Fruit fly (Drosophila melanogaster) whole organism, embryonic: Measurements from ENCODE around the gene CCHa2.

Source experiments
- Atf-2 ChIP-seq: fragments of 200-800 bp; sonication (Bioruptor generic); optimal IDR thresholded peaks from 2 replicates; lab custom pipeline; 2016; ENCODE audit warnings: missing biosample characterization, missing genetic modification characterization
- Awh ChIP-seq: fragments of 200-800 bp; sonication (Bioruptor generic); IDR thresholded peaks from 2 replicates; pipeline ENCODE4, ENCODE4 v1.3.6; 2022; ENCODE audit warnings: missing biosample characterization, missing genetic modification characterization
- Bgb ChIP-seq: fragments of 200-800 bp; sonication (Bioruptor generic); IDR thresholded peaks from 2 replicates; pipeline ENCODE4 v1.3.6; 2022; ENCODE audit warnings: missing biosample characterization, missing genetic modification characterization; ENCODE audit not compliant: partially characterized antibody
- CG10267 ChIP-seq: fragments of 200-800 bp; sonication (Bioruptor generic); optimal IDR thresholded peaks from 2 replicates; lab custom pipeline; 2018; ENCODE audit warnings: missing biosample characterization, mild to moderate bottlenecking, missing genetic modification characterization, moderate library complexity
- CG10431 ChIP-seq: fragments of 200-800 bp; sonication (Bioruptor generic); optimal IDR thresholded peaks from 3 replicates; lab custom pipeline; 2018; ENCODE audit warnings: missing biosample characterization, mild to moderate bottlenecking, missing genetic modification characterization
- CG11093 ChIP-seq: fragments of 200-800 bp; sonication (Bioruptor generic); IDR thresholded peaks from 3 replicates; pipeline ENCODE4 v1.3.6; 2022; ENCODE audit warnings: missing biosample characterization, missing genetic modification characterization
- CG11247 ChIP-seq: fragments of 200-800 bp; sonication (Bioruptor generic); IDR thresholded peaks from 2 replicates; pipeline ENCODE4 v1.3.6; 2022; ENCODE audit warnings: missing biosample characterization, missing genetic modification characterization
- CG12299 ChIP-seq: fragments of 200-800 bp; sonication (Bioruptor generic); optimal IDR thresholded peaks from 2 replicates; lab custom pipeline; 2018; ENCODE audit warnings: missing biosample characterization, mild to moderate bottlenecking, missing genetic modification characterization
- CG15269 ChIP-seq: fragments of 200-800 bp; sonication (Bioruptor generic); optimal IDR thresholded peaks from 2 replicates; lab custom pipeline; 2018; ENCODE audit warnings: missing biosample characterization, mild to moderate bottlenecking, missing genetic modification characterization, moderate library complexity
- CG2678 ChIP-seq: fragments of 200-800 bp; sonication (Bioruptor generic); optimal IDR thresholded peaks from 3 replicates; lab custom pipeline; 2019; ENCODE audit warnings: missing biosample characterization, mild to moderate bottlenecking, missing genetic modification characterization, moderate library complexity
- CG2889 ChIP-seq: fragments of 200-800 bp; sonication (Bioruptor generic); IDR thresholded peaks from 3 replicates; pipeline ENCODE4 v1.3.6; 2022; ENCODE audit warnings: missing biosample characterization, missing genetic modification characterization
- CG30020 ChIP-seq: fragments of 200-800 bp; optimal IDR thresholded peaks from 2 replicates; lab custom pipeline; 2019; ENCODE audit warnings: missing biosample characterization, mild to moderate bottlenecking, missing genetic modification characterization, moderate library complexity
- CG30431 ChIP-seq: fragments of 200-800 bp; sonication (Bioruptor generic); optimal IDR thresholded peaks from 2 replicates; lab custom pipeline; 2017; ENCODE audit warnings: missing biosample characterization, missing genetic modification characterization
- CG4820 ChIP-seq: fragments of 200-800 bp; sonication (Bioruptor generic); optimal IDR thresholded peaks from 3 replicates; lab custom pipeline; 2016; ENCODE audit warnings: missing biosample characterization, missing genetic modification characterization
- CG9727 ChIP-seq: fragments of 200-800 bp; sonication (Bioruptor generic); optimal IDR thresholded peaks from 3 replicates; lab custom pipeline; 2017; ENCODE audit warnings: missing biosample characterization, mild to moderate bottlenecking, missing genetic modification characterization
- D ChIP-seq, 2 experiments: fragments of 200-800 bp in 1 of 2; fragments of >200 bp in 1 of 2; sonication (Bioruptor generic) in 1 of 2; optimal IDR thresholded peaks; 2 replicates in 1 of 2; 3 replicates in 1 of 2; lab custom pipeline; 2017; ENCODE audit warnings: mild to moderate bottlenecking in 1 of 2, missing biosample characterization in 1 of 2, missing genetic modification characterization in 1 of 2, missing genetic modification reagents in 1 of 2
- Dref ChIP-seq: fragments of 200-800 bp; sonication (Bioruptor generic); IDR thresholded peaks from 2 replicates; pipeline ENCODE4 v1.3.6; 2022; ENCODE audit warnings: missing biosample characterization, missing genetic modification characterization
- Gug ChIP-seq: fragments of 200-800 bp; sonication (Bioruptor generic); IDR thresholded peaks from 4 replicates; pipeline ENCODE4 v1.3.6; 2022; ENCODE audit warnings: missing biosample characterization, missing genetic modification characterization
- HmgD ChIP-seq: fragments of 200-800 bp; sonication (Bioruptor generic); optimal IDR thresholded peaks from 3 replicates; lab custom pipeline; 2016; ENCODE audit warnings: missing biosample characterization, missing genetic modification characterization
- Hmr ChIP-seq: fragments of 200-800 bp; sonication (Bioruptor generic); optimal IDR thresholded peaks from 3 replicates; lab custom pipeline; 2017; ENCODE audit warnings: mild to moderate bottlenecking, missing biosample characterization, missing genetic modification reagents, missing genetic modification characterization
- Lim3 ChIP-seq: fragments of 200-800 bp; sonication (Bioruptor generic); IDR thresholded peaks from 2 replicates; pipeline ENCODE4 v1.3.6; 2022; ENCODE audit warnings: missing biosample characterization, missing genetic modification characterization
- NC2β ChIP-seq: fragments of 200-800 bp; sonication (Bioruptor generic); optimal IDR thresholded peaks from 2 replicates; lab custom pipeline; 2016; ENCODE audit warnings: missing biosample characterization, missing genetic modification characterization
- Sox100B ChIP-seq: fragments of 200-800 bp; sonication (Bioruptor generic); optimal IDR thresholded peaks from 3 replicates; lab custom pipeline; 2018; ENCODE audit warnings: missing biosample characterization, mild to moderate bottlenecking, missing genetic modification characterization
- Ssrp ChIP-seq: fragments of 200-800 bp; sonication (Bioruptor generic); optimal IDR thresholded peaks from 2 replicates; lab custom pipeline; 2018; ENCODE audit warnings: missing biosample characterization, mild to moderate bottlenecking, missing genetic modification characterization, moderate library complexity
- TFAM ChIP-seq: fragments of 200-800 bp; sonication (Bioruptor generic); optimal IDR thresholded peaks from 2 replicates; lab custom pipeline; 2017; ENCODE audit warnings: missing biosample characterization, missing genetic modification characterization, inconsistent platforms
- Tbp ChIP-seq: fragments of >200 bp; optimal IDR thresholded peaks from 2 replicates; lab custom pipeline; 2018; ENCODE audit warnings: missing biosample characterization, missing genetic modification characterization
- bab2 ChIP-seq: fragments of 200-800 bp; sonication (Bioruptor generic); optimal IDR thresholded peaks from 2 replicates; lab custom pipeline; 2016; ENCODE audit warnings: missing biosample characterization, missing genetic modification characterization
- bbx ChIP-seq: fragments of 200-800 bp; sonication (Bioruptor generic); IDR thresholded peaks from 2 replicates; pipeline ENCODE4 v1.3.6; 2022; ENCODE audit warnings: missing biosample characterization, missing genetic modification characterization; ENCODE audit not compliant: partially characterized antibody
- bcd ChIP-seq: fragments of 200-800 bp; sonication (Bioruptor generic); optimal IDR thresholded peaks from 2 replicates; lab custom pipeline; 2017; ENCODE audit warnings: missing biosample characterization, mild to moderate bottlenecking, missing genetic modification characterization
- cg ChIP-seq: fragments of 200-800 bp; sonication (Bioruptor generic); optimal IDR thresholded peaks from 3 replicates; lab custom pipeline; 2019; ENCODE audit warnings: missing biosample characterization, mild to moderate bottlenecking, missing genetic modification characterization, moderate library complexity
- crc ChIP-seq: fragments of 200-800 bp; sonication (Bioruptor generic); optimal IDR thresholded peaks from 2 replicates; lab custom pipeline; 2016; ENCODE audit warnings: missing biosample characterization, missing genetic modification characterization
- da ChIP-seq: fragments of 200-800 bp; sonication (Bioruptor generic); optimal IDR thresholded peaks from 2 replicates; lab custom pipeline; 2016; ENCODE audit warnings: missing biosample characterization, missing genetic modification characterization
- dysf ChIP-seq: fragments of 200-800 bp; sonication (Bioruptor generic); IDR thresholded peaks from 3 replicates; pipeline ENCODE4 v1.3.6; 2022; ENCODE audit warnings: missing biosample characterization, missing genetic modification characterization
- en ChIP-seq: fragments of 200-800 bp; sonication (Bioruptor generic); optimal IDR thresholded peaks from 2 replicates; lab custom pipeline; 2016; ENCODE audit warnings: missing biosample characterization, missing genetic modification characterization
- fd96Cb ChIP-seq: fragments of 200-800 bp; sonication (Bioruptor generic); optimal IDR thresholded peaks from 2 replicates; lab custom pipeline; 2018; ENCODE audit warnings: missing biosample characterization, mild to moderate bottlenecking, missing genetic modification characterization, moderate library complexity
- gcm ChIP-seq: fragments of 200-800 bp; sonication (Bioruptor generic); optimal IDR thresholded peaks from 2 replicates; lab custom pipeline; 2019; ENCODE audit warnings: missing biosample characterization, mild to moderate bottlenecking, missing genetic modification characterization, moderate library complexity
- gt ChIP-seq: fragments of 200-800 bp; sonication (Bioruptor generic); IDR thresholded peaks from 2 replicates; pipeline ENCODE4 v1.3.6; 2022; ENCODE audit warnings: missing biosample characterization, missing genetic modification characterization
- her ChIP-seq: fragments of 200-800 bp; sonication (Bioruptor generic); optimal IDR thresholded peaks from 2 replicates; lab custom pipeline; 2016; ENCODE audit warnings: missing biosample characterization, missing genetic modification characterization
- ind ChIP-seq: fragments of 200-800 bp; sonication (Bioruptor generic); optimal IDR thresholded peaks from 3 replicates; lab custom pipeline; 2016; ENCODE audit warnings: missing biosample characterization, missing genetic modification characterization
- klu ChIP-seq: fragments of 200-800 bp; sonication (Bioruptor generic); IDR thresholded peaks from 2 replicates; pipeline ENCODE4 v1.3.6; 2022; ENCODE audit warnings: missing biosample characterization, missing genetic modification characterization
- knrl ChIP-seq: fragments of 200-800 bp; sonication (Bioruptor generic); IDR thresholded peaks from 3 replicates; pipeline ENCODE4 v1.3.6; 2022; ENCODE audit warnings: missing biosample characterization, missing genetic modification characterization; ENCODE audit not compliant: partially characterized antibody
- lilli ChIP-seq: fragments of 200-800 bp; sonication (Bioruptor generic); optimal IDR thresholded peaks from 3 replicates; lab custom pipeline; 2016; ENCODE audit warnings: missing biosample characterization, missing genetic modification characterization
- pho ChIP-seq: fragments of 200-800 bp; sonication (Bioruptor generic); optimal IDR thresholded peaks from 2 replicates; lab custom pipeline; 2016; ENCODE audit warnings: missing biosample characterization, missing genetic modification characterization
- run ChIP-seq: fragments of 200-800 bp; sonication (Bioruptor generic); optimal IDR thresholded peaks from 3 replicates; lab custom pipeline; 2018; ENCODE audit warnings: missing biosample characterization, mild to moderate bottlenecking, missing genetic modification characterization
- schlank ChIP-seq: fragments of 200-800 bp; sonication (Bioruptor generic); optimal IDR thresholded peaks from 2 replicates; lab custom pipeline; 2018; ENCODE audit warnings: missing biosample characterization, mild to moderate bottlenecking, missing genetic modification characterization
- sqz ChIP-seq: fragments of 200-800 bp; sonication (Bioruptor generic); optimal IDR thresholded peaks from 3 replicates; lab custom pipeline; 2018; ENCODE audit warnings: missing biosample characterization, mild to moderate bottlenecking, missing genetic modification characterization
- stc ChIP-seq: fragments of 200-800 bp; sonication (Bioruptor generic); IDR thresholded peaks from 2 replicates; pipeline ENCODE4 v1.3.6; 2022; ENCODE audit warnings: missing biosample characterization, missing genetic modification characterization
- sug ChIP-seq: fragments of 200-800 bp; optimal IDR thresholded peaks from 2 replicates; lab custom pipeline; 2019; ENCODE audit warnings: missing biosample characterization, mild to moderate bottlenecking, missing genetic modification characterization, moderate library complexity
- trem ChIP-seq: fragments of 200-800 bp; optimal IDR thresholded peaks from 3 replicates; lab custom pipeline; 2019; ENCODE audit warnings: missing biosample characterization, mild to moderate bottlenecking, missing genetic modification characterization, moderate library complexity
- twi ChIP-seq: fragments of 200-800 bp; optimal IDR thresholded peaks from 2 replicates; lab custom pipeline; 2019; ENCODE audit warnings: missing biosample characterization, mild to moderate bottlenecking, missing genetic modification characterization, moderate library complexity
- unpg ChIP-seq: fragments of 200-800 bp; sonication (Bioruptor generic); optimal IDR thresholded peaks from 3 replicates; lab custom pipeline; 2018; ENCODE audit warnings: missing biosample characterization, mild to moderate bottlenecking, missing genetic modification characterization, moderate library complexity
- wdn ChIP-seq: fragments of 200-800 bp; sonication (Bioruptor generic); IDR thresholded peaks from 2 replicates; pipeline ENCODE4 v1.3.6; 2022; ENCODE audit warnings: missing biosample characterization, missing genetic modification characterization

CCHa2 gene

dm6 chr3R:13403032-13403459, 8.0 kb upstream of the CCHa2 start, which contains the start of gene Dpm3 (continued):
- TF ChIP-seq CG15269 = no peak
- TF ChIP-seq CG2678 (tag; lab: Kevin White, UChicago) = peak; percentile 18
- no peak for TF ChIP-seq stc (GFP tag; lab: Robert Waterston, UW)
- TF ChIP-seq Awh = no peak
- no peak for TF ChIP-seq CG30431 (GFP tag; lab: Kevin White, UChicago)
- no peak for TF ChIP-seq fd96Cb (tag; lab: Kevin White, UChicago)
- TF ChIP-seq sqz (GFP tag; lab: Kevin White, UChicago) = no peak
- TF ChIP-seq knrl (GFP tag; lab: Robert Waterston, UW) = peak; percentile 94
- TF ChIP-seq Gug (GFP tag; lab: Robert Waterston, UW) = no peak
- TF ChIP-seq CG10431 (GFP tag; lab: Kevin White, UChicago) = no peak
- TF ChIP-seq CG12299 (tag; lab: Kevin White, UChicago) = peak; percentile 5
- no peak for TF ChIP-seq run
- peak; percentile 4 for TF ChIP-seq ind (GFP tag; lab: Kevin White, UChicago)
- TF ChIP-seq gcm (GFP tag; lab: Kevin White, UChicago) = no peak
- peak; percentile 33 for TF ChIP-seq CG30020 (tag; lab: Kevin White, UChicago)
- TF ChIP-seq dysf = no peak
- TF ChIP-seq bab2 (GFP tag; lab: Kevin White, UChicago) = no peak
- no peak for TF ChIP-seq gt
- TF ChIP-seq Tbp (GFP tag; lab: Kevin White, UChicago) = no peak
- TF ChIP-seq bcd (GFP tag; lab: Kevin White, UChicago) = peak; percentile 41
- TF ChIP-seq Ssrp = no peak
- no peak for TF ChIP-seq sug (tag; lab: Kevin White, UChicago)
- TF ChIP-seq Sox100B (GFP tag; lab: Kevin White, UChicago) = no peak
- peak; percentile 27 for TF ChIP-seq her
- TF ChIP-seq CG11093 = no peak
- TF ChIP-seq klu = no peak
- TF ChIP-seq Bgb = peak; percentile 92
- peak; percentile 37 for TF ChIP-seq Atf-2
- no peak for TF ChIP-seq Lim3 (GFP tag; lab: Robert Waterston, UW)
- TF ChIP-seq wdn = no peak
- peak; percentile 17 for TF ChIP-seq CG4820 (GFP tag; lab: Kevin White, UChicago)
- TF ChIP-seq CG10267 = peak; percentile 58
- TF ChIP-seq schlank (tag; lab: Kevin White, UChicago) = no peak
- no peak for TF ChIP-seq D (optimal IDR thresholded peaks at IDR 0.05; lab: Kevin White, UChicago)
- TF ChIP-seq D (GFP tag; optimal IDR thresholded peaks at IDR 0.05; lab: Kevin White, UChicago) = no peak
- TF ChIP-seq crc (GFP tag; lab: Kevin White, UChicago) = no peak
- TF ChIP-seq cg (GFP tag; lab: Kevin White, UChicago) = no peak
- peak; percentile 60 for TF ChIP-seq pho
- peak; percentile 54 for TF ChIP-seq HmgD (GFP tag; lab: Kevin White, UChicago)
- TF ChIP-seq lilli (GFP tag; lab: Kevin White, UChicago) = peak; percentile 37
- no peak for TF ChIP-seq twi (tag; lab: Kevin White, UChicago)
- no peak for TF ChIP-seq da (GFP tag; lab: Kevin White, UChicago)
- TF ChIP-seq CG9727 (GFP tag; lab: Kevin White, UChicago) = peak; percentile 16
- no peak for TF ChIP-seq unpg
- peak; percentile 86 for TF ChIP-seq bbx
- TF ChIP-seq CG11247 (GFP tag; lab: Robert Waterston, UW) = no peak
- TF ChIP-seq Hmr (GFP tag; lab: Kevin White, UChicago) = peak; percentile 76
- no peak for TF ChIP-seq TFAM (GFP tag; lab: Kevin White, UChicago)
- TF ChIP-seq en (GFP tag; lab: Kevin White, UChicago) = no peak
- TF ChIP-seq NC2β (GFP tag; lab: Kevin White, UChicago) = no peak
- TF ChIP-seq CG2889 = no peak
- TF ChIP-seq Dref (GFP tag; lab: Robert Waterston, UW) = peak; percentile 99
- peak; percentile 82 for TF ChIP-seq trem
